Fruit fly (Drosophila melanogaster) whole organism, embryonic: Measurements from ENCODE around the gene Prp39.

Source experiments
- Aef1 ChIP-seq: fragments of 200-800 bp; sonication (Bioruptor generic); IDR thresholded peaks from 3 replicates; pipeline ENCODE4 v1.3.6; 2022; ENCODE audit warnings: missing biosample characterization, missing genetic modification characterization
- CG10147 ChIP-seq: fragments of 200-800 bp; sonication (Bioruptor generic); optimal IDR thresholded peaks from 2 replicates; lab custom pipeline; 2019; ENCODE audit warnings: missing biosample characterization, mild to moderate bottlenecking, missing genetic modification characterization, moderate library complexity
- CG10321 ChIP-seq: fragments of 200-800 bp; sonication (Bioruptor generic); IDR thresholded peaks from 2 replicates; pipeline ENCODE4 v1.3.6; 2022; ENCODE audit warnings: missing biosample characterization, missing genetic modification characterization
- CG12391 ChIP-seq: fragments of 200-800 bp; sonication (Bioruptor generic); optimal IDR thresholded peaks from 3 replicates; lab custom pipeline; 2018; ENCODE audit warnings: missing biosample characterization, mild to moderate bottlenecking, missing genetic modification characterization, moderate library complexity
- CG12942 ChIP-seq: fragments of 200-800 bp; sonication (Bioruptor generic); optimal IDR thresholded peaks from 3 replicates; lab custom pipeline; 2016; ENCODE audit warnings: missing biosample characterization, missing genetic modification characterization
- CG13424 ChIP-seq: fragments of 200-800 bp; sonication (Bioruptor generic); optimal IDR thresholded peaks from 2 replicates; lab custom pipeline; 2019; ENCODE audit warnings: missing biosample characterization, mild to moderate bottlenecking, missing genetic modification characterization, moderate library complexity
- CG14050 ChIP-seq: fragments of 200-800 bp; sonication (Bioruptor generic); IDR thresholded peaks from 3 replicates; pipeline ENCODE4 v1.3.6; 2022; ENCODE audit warnings: missing biosample characterization, missing genetic modification characterization
- CG17912 ChIP-seq: fragments of 200-800 bp; sonication (Bioruptor generic); optimal IDR thresholded peaks from 2 replicates; lab custom pipeline; 2018; ENCODE audit warnings: missing biosample characterization, mild to moderate bottlenecking, missing genetic modification characterization
- CG2202 ChIP-seq: fragments of 200-800 bp; sonication (Bioruptor generic); optimal IDR thresholded peaks from 2 replicates; lab custom pipeline; 2018; ENCODE audit warnings: missing biosample characterization, mild to moderate bottlenecking, missing genetic modification characterization
- CG2875 ChIP-seq: fragments of 200-800 bp; sonication (Bioruptor generic); optimal IDR thresholded peaks from 2 replicates; lab custom pipeline; 2017; ENCODE audit warnings: missing biosample characterization, mild to moderate bottlenecking, missing genetic modification characterization, missing genetic modification reagents
- CG6254 ChIP-seq: fragments of 200-800 bp; sonication (Bioruptor generic); optimal IDR thresholded peaks from 3 replicates; lab custom pipeline; 2017; ENCODE audit warnings: mild to moderate bottlenecking, missing biosample characterization, missing genetic modification reagents, missing genetic modification characterization
- CG6813 ChIP-seq: fragments of 200-800 bp; sonication (Bioruptor generic); optimal IDR thresholded peaks from 2 replicates; lab custom pipeline; 2017; ENCODE audit warnings: missing biosample characterization, missing genetic modification characterization, mild to moderate bottlenecking, moderate library complexity, missing genetic modification reagents
- CG7963 ChIP-seq: fragments of 200-800 bp; sonication (Bioruptor generic); IDR thresholded peaks from 3 replicates; pipeline ENCODE4 v1.3.6; 2022; ENCODE audit warnings: missing biosample characterization, missing genetic modification characterization; ENCODE audit not compliant: partially characterized antibody
- CG8281 ChIP-seq: fragments of 200-800 bp; sonication (Bioruptor generic); optimal IDR thresholded peaks from 2 replicates; lab custom pipeline; 2018; ENCODE audit warnings: missing biosample characterization, mild to moderate bottlenecking, missing genetic modification characterization, moderate library complexity
- CG8388 ChIP-seq: fragments of 200-800 bp; sonication (Bioruptor generic); optimal IDR thresholded peaks from 2 replicates; lab custom pipeline; 2019; ENCODE audit warnings: missing biosample characterization, mild to moderate bottlenecking, missing genetic modification characterization, moderate library complexity
- CG8478 ChIP-seq: fragments of >200 bp; optimal IDR thresholded peaks from 2 replicates; lab custom pipeline; 2018
- CG8944 ChIP-seq: fragments of 200-800 bp; sonication (Bioruptor generic); optimal IDR thresholded peaks from 3 replicates; lab custom pipeline; 2016; ENCODE audit warnings: missing biosample characterization, missing genetic modification characterization
- CHES-1-like ChIP-seq: fragments of 200-800 bp; sonication (Bioruptor generic); optimal IDR thresholded peaks from 2 replicates; lab custom pipeline; 2016; ENCODE audit warnings: missing biosample characterization, missing genetic modification characterization
- Ets97D ChIP-seq: fragments of 200-800 bp; sonication (Bioruptor generic); optimal IDR thresholded peaks from 3 replicates; lab custom pipeline; 2016; ENCODE audit warnings: missing biosample characterization, missing genetic modification characterization
- GATAe ChIP-seq: fragments of 200-800 bp; sonication (Bioruptor generic); conservative IDR thresholded peaks from 2 replicates; pipeline ENCODE4 v1.3.6; 2022; ENCODE audit warnings: missing biosample characterization, missing genetic modification characterization
- Hr3 ChIP-seq: fragments of 200-800 bp; sonication (Bioruptor generic); optimal IDR thresholded peaks from 3 replicates; lab custom pipeline; 2016; ENCODE audit warnings: missing biosample characterization, missing genetic modification characterization
- MTF-1 ChIP-seq: fragments of 200-800 bp; sonication (Bioruptor generic); optimal IDR thresholded peaks from 2 replicates; lab custom pipeline; 2018; ENCODE audit warnings: missing biosample characterization, mild to moderate bottlenecking, missing genetic modification characterization, borderline replicate concordance
- Mrtf ChIP-seq: fragments of 200-800 bp; sonication (Bioruptor generic); IDR thresholded peaks from 3 replicates; pipeline ENCODE4 v1.3.6; 2022; ENCODE audit warnings: missing biosample characterization, missing genetic modification characterization
- PHDP ChIP-seq: fragments of 200-800 bp; sonication (Bioruptor generic); optimal IDR thresholded peaks from 3 replicates; lab custom pipeline; 2018; ENCODE audit warnings: missing biosample characterization, mild to moderate bottlenecking, missing genetic modification characterization, moderate library complexity
- Ssrp ChIP-seq: fragments of 200-800 bp; sonication (Bioruptor generic); optimal IDR thresholded peaks from 2 replicates; lab custom pipeline; 2018; ENCODE audit warnings: missing biosample characterization, mild to moderate bottlenecking, missing genetic modification characterization, moderate library complexity
- chinmo ChIP-seq: fragments of 200-800 bp; sonication (Bioruptor generic); IDR thresholded peaks from 4 replicates; pipeline ENCODE4 v1.3.6; 2022; ENCODE audit warnings: missing biosample characterization, missing genetic modification characterization; ENCODE audit not compliant: partially characterized antibody
- crol ChIP-seq: fragments of 200-800 bp; sonication (Bioruptor generic); IDR thresholded peaks from 2 replicates; pipeline ENCODE4 v1.3.6; 2022; ENCODE audit warnings: missing biosample characterization, missing genetic modification characterization
- danr ChIP-seq: fragments of 200-800 bp; sonication (Bioruptor generic); IDR thresholded peaks from 2 replicates; pipeline ENCODE4 v1.3.6; 2022; ENCODE audit warnings: missing biosample characterization, missing genetic modification characterization
- disco-r ChIP-seq: fragments of 200-800 bp; sonication (Bioruptor generic); optimal IDR thresholded peaks from 2 replicates; lab custom pipeline; 2016; ENCODE audit warnings: missing biosample characterization, missing genetic modification characterization
- dmrt99B ChIP-seq: fragments of 200-800 bp; sonication (Bioruptor generic); optimal IDR thresholded peaks from 2 replicates; lab custom pipeline; 2018; ENCODE audit warnings: missing biosample characterization, mild to moderate bottlenecking, missing genetic modification characterization, moderate library complexity
- eyg ChIP-seq: fragments of 200-800 bp; sonication (Bioruptor generic); optimal IDR thresholded peaks from 3 replicates; lab custom pipeline; 2016; ENCODE audit warnings: missing biosample characterization, missing genetic modification characterization
- fd3F ChIP-seq: fragments of 200-800 bp; sonication (Bioruptor generic); optimal IDR thresholded peaks from 2 replicates; lab custom pipeline; 2018; ENCODE audit warnings: missing biosample characterization, mild to moderate bottlenecking, missing genetic modification characterization, moderate library complexity
- fd64A ChIP-seq: fragments of 200-800 bp; sonication (Bioruptor generic); optimal IDR thresholded peaks from 3 replicates; lab custom pipeline; 2018; ENCODE audit warnings: missing biosample characterization, mild to moderate bottlenecking, missing genetic modification characterization
- gcm ChIP-seq: fragments of 200-800 bp; sonication (Bioruptor generic); optimal IDR thresholded peaks from 2 replicates; lab custom pipeline; 2019; ENCODE audit warnings: missing biosample characterization, mild to moderate bottlenecking, missing genetic modification characterization, moderate library complexity
- gsb-n ChIP-seq: fragments of 200-800 bp; sonication (Bioruptor generic); optimal IDR thresholded peaks from 3 replicates; lab custom pipeline; 2018; ENCODE audit warnings: missing biosample characterization, mild to moderate bottlenecking, missing genetic modification characterization
- her ChIP-seq: fragments of 200-800 bp; sonication (Bioruptor generic); optimal IDR thresholded peaks from 2 replicates; lab custom pipeline; 2016; ENCODE audit warnings: missing biosample characterization, missing genetic modification characterization
- insv ChIP-seq, 2 experiments: fragments of 200-800 bp; sonication (Bioruptor generic); optimal IDR thresholded peaks; 3 replicates each; lab custom pipeline; 2016 to 2018; ENCODE audit warnings: missing biosample characterization in 2 of 2, missing genetic modification characterization in 2 of 2
- jigr1 ChIP-seq: fragments of 200-800 bp; sonication (Bioruptor generic); IDR thresholded peaks from 3 replicates; pipeline ENCODE4 v1.3.6; 2022; ENCODE audit warnings: missing biosample characterization, missing genetic modification characterization
- knrl ChIP-seq: fragments of 200-800 bp; sonication (Bioruptor generic); IDR thresholded peaks from 3 replicates; pipeline ENCODE4 v1.3.6; 2022; ENCODE audit warnings: missing biosample characterization, missing genetic modification characterization; ENCODE audit not compliant: partially characterized antibody
- nerfin-1 ChIP-seq: fragments of 200-800 bp; sonication (Bioruptor generic); optimal IDR thresholded peaks from 3 replicates; lab custom pipeline; 2019; ENCODE audit warnings: missing biosample characterization, mild to moderate bottlenecking, missing genetic modification characterization, moderate library complexity
- p53 ChIP-seq: fragments of 200-800 bp; sonication (Bioruptor generic); optimal IDR thresholded peaks from 2 replicates; lab custom pipeline; 2016; ENCODE audit warnings: missing biosample characterization, missing genetic modification characterization
- pros ChIP-seq: fragments of 200-800 bp; sonication (Bioruptor generic); optimal IDR thresholded peaks from 3 replicates; lab custom pipeline; 2019; ENCODE audit warnings: missing biosample characterization, mild to moderate bottlenecking, missing genetic modification characterization, moderate library complexity
- seq ChIP-seq: fragments of 200-800 bp; sonication (Bioruptor generic); IDR thresholded peaks from 2 replicates; pipeline ENCODE4 v1.3.6; 2022; ENCODE audit warnings: missing biosample characterization, missing genetic modification characterization
- shn ChIP-seq: fragments of 200-800 bp; sonication (Bioruptor generic); optimal IDR thresholded peaks from 3 replicates; lab custom pipeline; 2016; ENCODE audit warnings: missing biosample characterization, missing genetic modification characterization
- tap ChIP-seq: fragments of 200-800 bp; optimal IDR thresholded peaks from 3 replicates; lab custom pipeline; 2019; ENCODE audit warnings: missing biosample characterization, mild to moderate bottlenecking, missing genetic modification characterization, moderate library complexity
- tup ChIP-seq: fragments of 200-800 bp; sonication (Bioruptor generic); optimal IDR thresholded peaks from 2 replicates; lab custom pipeline; 2016; ENCODE audit warnings: missing biosample characterization, mild to moderate bottlenecking, missing genetic modification characterization, moderate library complexity
- vvl ChIP-seq: fragments of 200-800 bp; sonication (Bioruptor generic); IDR thresholded peaks from 2 replicates; pipeline ENCODE4 v1.3.6; 2022; ENCODE audit warnings: missing biosample characterization, missing genetic modification characterization
- wdn ChIP-seq: fragments of 200-800 bp; sonication (Bioruptor generic); IDR thresholded peaks from 2 replicates; pipeline ENCODE4 v1.3.6; 2022; ENCODE audit warnings: missing biosample characterization, missing genetic modification characterization

Prp39 gene

DNA sequence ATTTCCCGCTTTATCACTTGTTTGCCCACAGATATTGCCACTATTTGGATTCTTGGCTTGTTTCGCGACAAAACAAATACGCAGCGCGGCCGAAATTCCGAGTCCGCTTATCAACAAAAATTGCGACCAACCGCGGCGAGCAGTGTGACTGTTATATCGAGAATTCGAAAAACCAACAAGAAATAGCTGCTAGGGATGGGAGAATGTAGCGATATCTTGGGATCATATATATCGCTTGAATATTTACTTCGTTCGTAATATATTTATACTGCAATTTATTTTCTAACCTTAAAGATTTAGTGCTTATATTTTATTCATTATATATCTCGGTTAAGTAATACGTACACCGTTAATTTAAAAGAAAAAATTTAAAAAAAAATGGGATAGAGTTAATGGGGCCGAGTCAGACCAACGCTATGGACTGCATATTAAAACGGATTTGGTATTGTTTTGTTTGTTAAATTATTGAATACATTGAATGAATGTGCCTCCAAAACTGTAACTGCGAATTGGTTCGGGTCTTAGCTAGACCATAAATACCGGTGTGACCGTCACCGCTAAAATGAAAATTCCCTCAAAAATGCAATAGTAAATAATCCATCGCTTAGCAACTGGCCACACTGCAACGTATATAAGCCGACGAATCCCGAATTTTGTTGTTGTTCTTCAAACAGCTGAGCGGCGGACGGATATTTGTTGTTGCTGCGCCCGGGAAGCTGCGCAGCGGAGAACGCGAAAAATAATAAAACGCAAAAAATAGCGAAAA, 32.9 kb downstream of the Prp39 start, which contains the start of the genes Apc and spg (continued):
- TF ChIP-seq CG8281 (tag; lab: Kevin White, UChicago) (no peak), CG10321 (0 out of 2 replicates have a peak, but pooled peaks have one; percentile 5), CG8388 (GFP tag; lab: Kevin White, UChicago) (no peak), CG6813 (GFP tag; lab: Kevin White, UChicago) (peak; percentile 61), knrl (GFP tag; lab: Robert Waterston, UW) (peak; percentile 80), shn (no peak), CG12391 (peak; percentile 57), tap (no peak), CG13424 (peak; percentile 47), CG6254 (no peak), CHES-1-like (peak; percentile 47), Hr3 (GFP tag; lab: Kevin White, UChicago) (peak; percentile 15), disco-r (GFP tag; lab: Kevin White, UChicago) (no peak), MTF-1 (GFP tag; lab: Kevin White, UChicago) (peak; percentile 66), eyg (GFP tag; lab: Kevin White, UChicago) (peak; percentile 20), seq (GFP tag; lab: Robert Waterston, UW) (0 out of 2 replicates have a peak, but pooled peaks have one; percentile 40), CG17912 (GFP tag; lab: Kevin White, UChicago) (peak; percentile 63), crol (GFP tag; lab: Robert Waterston, UW) (0 out of 2 replicates have a peak, but pooled peaks have one; percentile 27), nerfin-1 (tag; lab: Kevin White, UChicago) (peak; percentile 42), tup (GFP tag; lab: Kevin White, UChicago) (no peak), CG8478 (lab: Kevin White, UChicago) (no peak), pros (GFP tag; lab: Kevin White, UChicago) (no peak), Aef1 (GFP tag; lab: Robert Waterston, UW) (peak; percentile 77), CG2202 (tag; lab: Kevin White, UChicago) (peak; percentile 50), CG10147 (peak; percentile 29), jigr1 (GFP tag; lab: Robert Waterston, UW) (peak; percentile 53; the same call in 1 of the 3 replicates), danr (GFP tag; lab: Robert Waterston, UW) (no peak), her (GFP tag; lab: Kevin White, UChicago) (peak; percentile 34), CG7963 (GFP tag; lab: Robert Waterston, UW) (no peak), CG8944 (GFP tag; lab: Kevin White, UChicago) (no peak), Mrtf (GFP tag; lab: Robert Waterston, UW) (no peak; the same call in 2 of the 3 replicates), chinmo (GFP tag; lab: Robert Waterston, UW) (0 out of 4 replicates have a peak, but pooled peaks have one; percentile 17), CG12942 (GFP tag; lab: Kevin White, UChicago) (peak; percentile 10), GATAe (GFP tag; lab: Robert Waterston, UW) (no peak; the same call in 1 of the 2 replicates), gsb-n (peak; percentile 35), insv (GFP tag; optimal IDR thresholded peaks at IDR 0.05; lab: Kevin White, UChicago) (peak in 1 of 2 experiments; percentile 49), fd3F (GFP tag; lab: Kevin White, UChicago) (peak; percentile 11), Ssrp (peak; percentile 9), wdn (GFP tag; lab: Robert Waterston, UW) (0 out of 2 replicates have a peak, but pooled peaks have one; percentile 8), PHDP (tag; lab: Kevin White, UChicago) (peak; percentile 53), dmrt99B (tag; lab: Kevin White, UChicago) (peak; percentile 30), Ets97D (GFP tag; lab: Kevin White, UChicago) (peak; percentile 63), vvl (GFP tag; lab: Robert Waterston, UW) (peak; percentile 40), p53 (GFP tag; lab: Kevin White, UChicago) (no peak), fd64A (no peak), gcm (GFP tag; lab: Kevin White, UChicago) (peak; percentile 15), CG2875 (GFP tag; lab: Kevin White, UChicago) (peak; percentile 48), CG14050 (GFP tag; lab: Robert Waterston, UW) (peak; percentile 44; the same call in 2 of the 3 replicates)
